Worm (Caenorhabditis elegans): ENCODE data around the gene tkr-2.

tkr-2 gene

DNA sequence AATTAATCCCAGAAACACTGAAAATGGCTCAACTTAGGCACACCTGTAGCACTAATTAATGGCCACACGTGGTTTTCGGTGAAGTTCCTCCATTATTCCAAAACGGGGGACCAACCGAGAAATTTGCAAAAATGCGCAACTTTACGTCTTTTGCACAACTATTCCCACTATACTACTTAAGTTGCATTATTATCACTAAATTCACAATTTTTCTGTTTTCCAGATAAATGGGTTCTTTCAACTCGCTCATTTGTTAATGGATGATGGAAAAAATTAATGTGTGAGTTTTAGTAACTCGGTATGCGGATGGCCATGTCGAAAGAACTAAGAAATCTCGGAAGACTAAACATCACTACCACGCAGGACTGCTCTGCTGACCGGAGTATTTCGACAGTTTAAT lies 52.8 kb downstream of the tkr-2 start, which contains the start of gene T13A10.64:
T13A10.64 (plus strand) TSS at position 301 of the 400 bp plus-strand sequence.
- TF ChIP-seq him-1 (tag; optimal IDR thresholded peaks at IDR 0.05) (no peak), W03F9.2 (tag; optimal IDR thresholded peaks at IDR 0.05) (no peak), dao-5 (tag; optimal IDR thresholded peaks at IDR 0.05) (no peak)

Measured in whole organism, L4/young adult.